Fruit fly (Drosophila melanogaster) whole organism: ENCODE data around the gene pxb.

Source experiments
- CG8478 ChIP-seq: fragments of >200 bp; optimal IDR thresholded peaks from 2 replicates; lab custom pipeline; 2018; ENCODE audit warnings: inconsistent platforms
- Dll ChIP-seq: fragments of >200 bp; optimal IDR thresholded peaks from 2 replicates; lab custom pipeline; 2017
- EcR ChIP-seq, 2 experiments: fragments of >200 bp; optimal IDR thresholded peaks; 2 replicates each; lab custom pipeline; 2017; ENCODE audit warnings: missing biosample characterization in 2 of 2, missing genetic modification characterization in 2 of 2, missing genetic modification reagents in 2 of 2
- pan ChIP-seq: fragments of >200 bp; optimal IDR thresholded peaks from 2 replicates; lab custom pipeline; 2017
- psq ChIP-seq: fragments of >200 bp; optimal IDR thresholded peaks from 2 replicates; lab custom pipeline; 2017
- usp ChIP-seq: fragments of >200 bp; optimal IDR thresholded peaks from 2 replicates; lab custom pipeline; 2017; ENCODE audit warnings: missing biosample characterization, missing genetic modification characterization, mixed read lengths

- TF ChIP-seq EcR (GFP tag; optimal IDR thresholded peaks at IDR 0.05; lab: Kevin White, UChicago) (no peak), CG8478 (lab: Kevin White, UChicago) (no peak), psq (lab: Kevin White, UChicago) (no peak), usp (GFP tag; lab: Kevin White, UChicago) (no peak), pan (lab: Kevin White, UChicago) (no peak), Dll (lab: Kevin White, UChicago) (no peak)
Observed at dm6 chr3R:15650250-15650649, 15.7 kb upstream of the pxb start.
